Worm (Caenorhabditis elegans) whole organism, L2 larva: ENCODE data around the gene rme-4.

ENCODE experiments used
- ama-1 ChIP-seq: fragments of 150-350 bp; optimal IDR thresholded peaks from 2 replicates; lab custom pipeline; 2018; ENCODE audit warnings: inconsistent platforms
- mdl-1 ChIP-seq, 2 experiments: fragments of 150-350 bp in 1 of 2; sonication (generic microtip) in 1 of 2; optimal IDR thresholded peaks; 2 replicates each; lab custom pipeline; 2017; ENCODE audit warnings: missing biosample characterization in 2 of 2, missing genetic modification characterization in 2 of 2
- nhr-10 ChIP-seq: sonication (generic microtip); optimal IDR thresholded peaks from 2 replicates; lab custom pipeline; 2017; ENCODE audit warnings: missing biosample characterization, missing genetic modification characterization
- nhr-11 ChIP-seq: fragments of 150-350 bp; optimal IDR thresholded peaks from 2 replicates; lab custom pipeline; 2014; ENCODE audit warnings: missing biosample characterization, missing genetic modification characterization
- unc-39 ChIP-seq: fragments of 150-350 bp; optimal IDR thresholded peaks from 2 replicates; lab custom pipeline; 2014; ENCODE audit warnings: missing biosample characterization, missing genetic modification characterization
- unc-55 ChIP-seq: fragments of 150-350 bp; sonication (generic microtip); optimal IDR thresholded peaks from 3 replicates; lab custom pipeline; 2014; ENCODE audit warnings: missing biosample characterization, missing genetic modification reagents, missing genetic modification characterization
- ztf-4 ChIP-seq: fragments of 150-350 bp; optimal IDR thresholded peaks from 2 replicates; lab custom pipeline; 2014; ENCODE audit warnings: missing biosample characterization, missing genetic modification characterization

DNA sequence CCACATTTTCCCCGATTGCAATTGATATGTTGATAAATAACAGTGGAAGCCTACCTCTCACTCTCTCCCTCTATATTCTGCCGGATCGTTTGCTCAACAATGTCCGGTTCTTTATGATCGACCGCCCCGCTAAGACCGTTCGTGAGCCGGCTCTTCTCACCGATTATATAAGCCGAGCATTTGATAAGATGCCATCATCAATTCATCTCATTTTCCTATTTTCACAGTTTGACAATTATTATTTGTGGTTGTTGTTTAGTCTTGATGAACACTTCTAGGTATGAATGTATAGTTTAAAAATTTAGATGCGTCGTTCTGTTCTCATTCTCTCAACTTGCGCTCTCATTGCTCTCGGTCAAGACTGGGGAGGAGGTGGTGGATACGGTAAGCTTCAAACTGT, 43.5 kb downstream of the rme-4 start, which contains the start of gene idpa-3:
- no peak for TF ChIP-seq nhr-11 (tag; lab: Kevin White, UChicago)
- TF ChIP-seq unc-55 (GFP tag; lab: Kevin White, UChicago), result no peak
- TF ChIP-seq mdl-1 (tag; optimal IDR thresholded peaks at IDR 0.05; lab: Kevin White, UChicago), result no peak
- TF ChIP-seq nhr-10, result no peak
- TF ChIP-seq ama-1 (lab: Kevin White, UChicago), result no peak
- TF ChIP-seq ztf-4 (tag; lab: Kevin White, UChicago), result no peak
- no peak for TF ChIP-seq unc-39
